Worm (Caenorhabditis elegans) whole organism, early embryonic: ENCODE results near the gene wrt-8.
A peak's percentile ranks its signal among the peaks of the same experiment; 100 is the strongest.

Experiments used
- B0310.2 ChIP-seq: sonication (generic microtip); optimal IDR thresholded peaks from 2 replicates; lab custom pipeline; 2016; ENCODE audit warnings: mild to moderate bottlenecking, missing genetic modification characterization, missing compliant biosample characterization
- F13C5.2 ChIP-seq: sonication (generic microtip); optimal IDR thresholded peaks from 2 replicates; lab custom pipeline; 2017; ENCODE audit warnings: mild to moderate bottlenecking, missing genetic modification characterization, inconsistent platforms, missing compliant biosample characterization
- aly-1 ChIP-seq: sonication (generic microtip); optimal IDR thresholded peaks from 2 replicates; lab custom pipeline; 2016; ENCODE audit warnings: missing genetic modification characterization, missing compliant biosample characterization
- ama-1 ChIP-seq: fragments of 150-350 bp; optimal IDR thresholded peaks from 2 replicates; lab custom pipeline; 2014
- ceh-13 ChIP-seq: fragments of 200-800 bp; sonication (Bioruptor generic); optimal IDR thresholded peaks from 2 replicates; lab custom pipeline; 2018; ENCODE audit warnings: mild to moderate bottlenecking, missing genetic modification characterization, missing compliant biosample characterization
- ceh-36 ChIP-seq: sonication (generic microtip); optimal IDR thresholded peaks from 2 replicates; lab custom pipeline; 2016; ENCODE audit warnings: missing genetic modification characterization, inconsistent platforms, missing compliant biosample characterization
- ets-7 ChIP-seq: sonication (generic microtip); optimal IDR thresholded peaks from 2 replicates; lab custom pipeline; 2016; ENCODE audit warnings: missing genotype, missing genetic modification characterization, missing compliant biosample characterization
- flt-1 ChIP-seq: fragments of 200-800 bp; sonication (Bioruptor generic); IDR thresholded peaks from 2 replicates; pipeline ENCODE4 v1.3.6; 2022; ENCODE audit warnings: missing genetic modification characterization, missing compliant biosample characterization
- hmbx-1 ChIP-seq: sonication (generic microtip); optimal IDR thresholded peaks from 2 replicates; lab custom pipeline; 2016; ENCODE audit warnings: mild to moderate bottlenecking, missing genetic modification characterization, missing compliant biosample characterization
- hmg-4 ChIP-seq: fragments of 200-800 bp; sonication (Bioruptor generic); optimal IDR thresholded peaks from 2 replicates; lab custom pipeline; 2018; ENCODE audit warnings: mild to moderate bottlenecking, missing genetic modification characterization, missing compliant biosample characterization
- hnd-1 ChIP-seq: sonication (generic microtip); optimal IDR thresholded peaks from 2 replicates; lab custom pipeline; 2016; ENCODE audit warnings: missing genetic modification characterization, missing compliant biosample characterization
- pes-1 ChIP-seq: fragments of 200-800 bp; sonication (Bioruptor generic); IDR thresholded peaks from 2 replicates; pipeline ENCODE4 v1.3.6; 2022; ENCODE audit warnings: missing genetic modification reagents, missing genetic modification characterization, missing compliant biosample characterization
- scrt-1 ChIP-seq: fragments of 200-800 bp; sonication (Bioruptor generic); IDR thresholded peaks from 2 replicates; pipeline ENCODE4 v1.3.6; 2022; ENCODE audit warnings: missing genetic modification characterization, missing compliant biosample characterization
- sea-1 ChIP-seq: fragments of 200-800 bp; sonication (Bioruptor generic); conservative IDR thresholded peaks from 2 replicates; pipeline ENCODE4 v1.3.6; 2022; ENCODE audit warnings: missing genetic modification characterization, missing compliant biosample characterization
- tbx-11 ChIP-seq: fragments of 200-800 bp; sonication (Bioruptor generic); IDR thresholded peaks from 2 replicates; pipeline ENCODE4 v1.3.6; 2022; ENCODE audit warnings: missing genetic modification characterization, missing compliant biosample characterization
- tbx-37 ChIP-seq: fragments of 200-800 bp; sonication (Bioruptor generic); conservative IDR thresholded peaks from 2 replicates; pipeline ENCODE4 v1.3.6; 2022; ENCODE audit warnings: missing genetic modification reagents, missing genetic modification characterization, missing compliant biosample characterization
- tra-4 ChIP-seq: sonication (generic microtip); optimal IDR thresholded peaks from 2 replicates; lab custom pipeline; 2017; ENCODE audit warnings: missing genetic modification characterization, missing compliant biosample characterization

Gene wrt-8

DNA sequence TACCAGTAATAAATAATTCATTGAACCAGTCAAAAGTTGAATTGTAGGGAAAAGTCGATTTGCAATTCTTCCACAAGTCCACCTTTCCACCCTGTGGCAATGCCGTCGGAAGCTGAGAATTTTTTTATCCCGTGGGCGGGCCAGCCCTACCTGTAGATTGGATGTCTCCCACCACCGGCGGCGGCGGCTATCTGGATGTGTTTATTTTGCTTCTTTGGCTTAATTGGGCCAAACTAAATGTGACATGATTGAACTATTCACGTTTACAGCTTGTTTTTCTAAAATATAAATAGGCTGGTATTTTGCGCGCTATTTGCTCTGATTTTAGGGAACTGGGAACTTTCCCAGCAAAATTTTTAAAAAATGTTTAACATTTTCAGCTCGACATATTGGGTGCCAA lies at the start of gene wrt-8:
Gene wrt-8, minus strand, starts transcription at position 101 of the 400 bp plus-strand sequence.
- TF ChIP-seq ets-7 (tag; lab: Kevin White, UChicago): no peak
- no peak for TF ChIP-seq hnd-1 (tag; lab: Kevin White, UChicago)
- TF ChIP-seq hmbx-1 (tag; lab: Kevin White, UChicago): no peak
- no peak for TF ChIP-seq tbx-11
- TF ChIP-seq ceh-13: no peak
- TF ChIP-seq flt-1 (GFP tag; lab: Robert Waterston, UW): no peak
- no peak for TF ChIP-seq pes-1 (GFP tag; lab: Robert Waterston, UW)
- TF ChIP-seq ama-1 (lab: Kevin White, UChicago): no peak
- TF ChIP-seq B0310.2 (tag; lab: Kevin White, UChicago): no peak
- TF ChIP-seq aly-1 (tag; lab: Kevin White, UChicago): no peak
- no peak for TF ChIP-seq ceh-36

- TF ChIP-seq ceh-13 (no peak), ceh-36 (no peak)
Measured at ce11 chrV:15392064-15392463, 47.7 kb upstream of the wrt-8 start.

DNA sequence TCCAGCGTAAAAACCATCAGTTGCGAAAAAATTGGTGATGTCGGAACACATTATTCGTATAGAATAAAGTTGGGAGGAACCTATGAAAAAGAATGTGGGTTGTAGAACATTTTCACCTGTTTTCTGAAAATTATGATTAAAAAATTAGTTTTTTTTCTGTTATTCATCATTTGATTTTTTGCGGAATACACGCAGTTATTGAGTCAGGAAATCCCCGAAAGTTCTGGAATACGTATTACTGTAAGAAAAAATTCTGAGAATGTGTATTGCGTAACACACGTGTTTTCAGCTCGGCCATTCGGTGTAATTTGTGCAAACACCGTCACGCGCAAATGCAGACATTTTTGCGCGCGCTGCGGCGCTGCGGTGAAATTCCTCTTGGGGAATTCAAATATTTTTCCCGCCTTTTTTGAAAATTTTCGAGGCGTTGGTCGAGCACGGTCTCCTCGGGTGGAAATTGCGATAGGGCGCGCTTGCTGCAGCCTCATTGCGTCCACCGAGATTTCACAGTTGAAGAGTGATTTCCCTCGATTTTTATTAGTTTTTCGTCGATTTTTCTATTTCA lies 44.5 kb upstream of the wrt-8 start, which contains the start of gene srh-170:
Gene srh-170, minus strand, starts transcription at position 51 of the 565 bp plus-strand sequence.
- TF ChIP-seq ceh-36: no peak
- TF ChIP-seq tbx-11: no peak
- TF ChIP-seq scrt-1: 0 out of 2 replicates have a peak, but pooled peaks have one; percentile 29
- no peak for TF ChIP-seq F13C5.2 (tag; lab: Kevin White, UChicago)
- TF ChIP-seq ceh-13: no peak
- TF ChIP-seq hnd-1 (tag; lab: Kevin White, UChicago): no peak
- TF ChIP-seq pes-1 (GFP tag; lab: Robert Waterston, UW): peak; percentile 15; the same call in 1 of the 2 replicates

DNA sequence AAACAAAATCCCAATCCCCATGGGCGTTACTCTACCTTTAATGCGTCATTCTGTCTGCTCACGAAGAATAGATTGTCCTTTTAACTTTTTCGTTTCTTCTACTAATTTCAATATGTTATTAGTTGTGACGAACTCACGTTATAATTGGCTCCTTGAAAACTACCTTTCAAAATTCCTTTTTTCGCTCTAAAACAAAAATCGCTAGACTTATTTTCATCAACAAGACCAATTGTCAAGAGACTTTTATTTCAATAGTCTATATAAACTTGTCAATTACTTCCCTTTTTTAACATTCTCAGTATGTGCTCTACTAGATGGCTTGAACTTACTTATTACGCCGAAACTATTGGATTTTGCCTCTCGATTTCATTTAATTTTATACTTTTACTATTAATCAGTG lies 40.4 kb upstream of the wrt-8 start, which contains the start of gene str-102:
Gene str-102, plus strand, starts transcription at position 301 of the 400 bp plus-strand sequence.
- TF ChIP-seq ama-1 (lab: Kevin White, UChicago) (no peak), B0310.2 (tag; lab: Kevin White, UChicago) (no peak), tra-4 (tag; lab: Kevin White, UChicago) (no peak), hmg-4 (no peak), aly-1 (tag; lab: Kevin White, UChicago) (no peak), ceh-13 (no peak)

DNA sequence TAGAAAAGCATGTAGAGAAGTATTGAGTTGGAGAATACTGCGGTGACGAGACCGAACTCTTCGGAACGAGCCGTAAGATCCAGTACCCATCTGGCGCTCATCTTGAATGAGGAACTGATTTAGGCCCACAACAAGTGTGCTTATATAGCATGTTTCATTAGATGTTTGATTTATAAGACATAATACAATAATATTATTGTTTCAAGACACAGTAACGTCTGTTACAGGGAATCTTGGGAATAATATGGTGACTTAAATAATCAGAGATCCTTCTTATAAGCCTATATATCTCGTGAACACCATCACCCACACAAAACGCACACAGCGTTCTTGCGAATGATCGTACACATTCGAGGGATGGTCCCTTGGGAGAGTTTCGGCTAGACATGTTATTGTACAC lies 39.4 kb upstream of the wrt-8 start, which contains the start of gene str-88:
Gene str-88, minus strand, starts transcription at position 101 of the 400 bp plus-strand sequence.
- TF ChIP-seq ceh-13 (no peak), ama-1 (lab: Kevin White, UChicago) (no peak)

DNA sequence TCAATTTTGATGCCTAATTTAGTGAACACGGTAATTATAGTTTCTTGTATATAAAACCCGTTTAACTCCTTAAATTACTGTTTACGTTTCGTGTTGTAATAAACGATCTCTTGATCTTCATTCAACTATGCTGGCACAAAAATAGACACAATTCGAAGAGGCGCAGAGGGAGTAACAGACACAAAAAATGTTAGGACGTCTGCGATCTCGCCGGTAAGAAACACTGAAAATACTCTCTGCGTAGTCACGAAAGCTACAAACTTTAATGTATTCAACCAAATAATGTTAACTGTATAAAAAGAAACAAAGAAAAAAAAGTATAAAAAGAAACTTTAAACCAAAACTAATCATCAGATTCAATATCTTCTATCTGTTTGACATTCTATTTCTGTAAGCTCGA lies 36.5 kb upstream of the wrt-8 start, which contains the start of gene dhs-23:
Gene dhs-23, plus strand, starts transcription at position 363 of the 400 bp plus-strand sequence.
- TF ChIP-seq flt-1 (GFP tag; lab: Robert Waterston, UW): no peak
- TF ChIP-seq scrt-1: no peak
- no peak for TF ChIP-seq pes-1 (GFP tag; lab: Robert Waterston, UW)
- TF ChIP-seq hnd-1 (tag; lab: Kevin White, UChicago): no peak
- no peak for TF ChIP-seq ama-1 (lab: Kevin White, UChicago)
- no peak for TF ChIP-seq hmbx-1 (tag; lab: Kevin White, UChicago)
- no peak for TF ChIP-seq ceh-36
- TF ChIP-seq sea-1: no peak
- TF ChIP-seq hmg-4: no peak
- TF ChIP-seq tra-4 (tag; lab: Kevin White, UChicago): no peak
- TF ChIP-seq tbx-37: no peak
- no peak for TF ChIP-seq ets-7 (tag; lab: Kevin White, UChicago)
- no peak for TF ChIP-seq aly-1 (tag; lab: Kevin White, UChicago)
- no peak for TF ChIP-seq B0310.2 (tag; lab: Kevin White, UChicago)
- no peak for TF ChIP-seq tbx-11

ce11 chrV:15379817-15380216 lies 35.4 kb upstream of the wrt-8 start, which contains the start of gene srh-251:
srh-251 (minus strand) TSS chrV:15379917.
- TF ChIP-seq scrt-1: no peak
- no peak for TF ChIP-seq aly-1 (tag; lab: Kevin White, UChicago)
- no peak for TF ChIP-seq ets-7 (tag; lab: Kevin White, UChicago)
- TF ChIP-seq hmbx-1 (tag; lab: Kevin White, UChicago): no peak
- TF ChIP-seq ceh-13: no peak
- no peak for TF ChIP-seq tra-4 (tag; lab: Kevin White, UChicago)
- TF ChIP-seq sea-1: no peak
- TF ChIP-seq F13C5.2 (tag; lab: Kevin White, UChicago): no peak
- no peak for TF ChIP-seq hnd-1 (tag; lab: Kevin White, UChicago)
- no peak for TF ChIP-seq tbx-11
- no peak for TF ChIP-seq B0310.2 (tag; lab: Kevin White, UChicago)
- no peak for TF ChIP-seq ama-1 (lab: Kevin White, UChicago)
- no peak for TF ChIP-seq hmg-4
- no peak for TF ChIP-seq tbx-37
- no peak for TF ChIP-seq flt-1 (GFP tag; lab: Robert Waterston, UW)
- no peak for TF ChIP-seq ceh-36

- TF ChIP-seq ceh-36: no peak
- TF ChIP-seq ets-7 (tag; lab: Kevin White, UChicago): no peak
- no peak for TF ChIP-seq hnd-1 (tag; lab: Kevin White, UChicago)
- no peak for TF ChIP-seq tra-4 (tag; lab: Kevin White, UChicago)
- no peak for TF ChIP-seq flt-1 (GFP tag; lab: Robert Waterston, UW)
Measured at ce11 chrV:15377903-15378302, 33.5 kb upstream of the wrt-8 start, which contains the start of gene srh-122. srh-122 (minus strand) TSS chrV:15378003.
